Worm (Caenorhabditis elegans): Measurements from ENCODE around the gene msd-4.

ce11 chrIII:4917077-4917476, 48.5 kb upstream of the msd-4 start, which contains the start of gene rars-1:
- TF ChIP-seq nhr-12 (tag; optimal IDR thresholded peaks at IDR 0.05) (no peak), nhr-76 (tag; optimal IDR thresholded peaks at IDR 0.05) (no peak), snpc-4 (tag; optimal IDR thresholded peaks at IDR 0.05) (no peak), lin-13 (tag; optimal IDR thresholded peaks at IDR 0.05) (no peak), mab-5 (tag; optimal IDR thresholded peaks at IDR 0.05) (no peak), nhr-237 (tag; optimal IDR thresholded peaks at IDR 0.05) (no peak), nhr-28 (tag; optimal IDR thresholded peaks at IDR 0.05) (no peak)
